Fruit fly (Drosophila melanogaster) whole organism, embryonic: ENCODE results near the gene ftz-f1.
A peak's percentile ranks its signal among the peaks of the same experiment; 100 is the strongest.

Source experiments
- CG10209 ChIP-seq: fragments of 200-800 bp; sonication (Bioruptor generic); optimal IDR thresholded peaks from 3 replicates; lab custom pipeline; 2017; ENCODE audit warnings: missing biosample characterization, mild to moderate bottlenecking, missing genetic modification characterization, missing genetic modification reagents
- CG10462 ChIP-seq: fragments of 200-800 bp; sonication (Bioruptor generic); optimal IDR thresholded peaks from 2 replicates; lab custom pipeline; 2016; ENCODE audit warnings: missing biosample characterization, missing genetic modification characterization
- CG10543 ChIP-seq: fragments of 200-800 bp; sonication (Bioruptor generic); optimal IDR thresholded peaks from 3 replicates; lab custom pipeline; 2017; ENCODE audit warnings: missing biosample characterization, mild to moderate bottlenecking, missing genetic modification characterization, moderate library complexity
- CG11695 ChIP-seq: fragments of 200-800 bp; sonication (Bioruptor generic); IDR thresholded peaks from 3 replicates; pipeline ENCODE4 v1.3.6; 2022; ENCODE audit warnings: missing biosample characterization, missing genetic modification characterization
- CG1233 ChIP-seq: fragments of 200-800 bp; sonication (Bioruptor generic); optimal IDR thresholded peaks from 4 replicates; lab custom pipeline; 2018; ENCODE audit warnings: missing biosample characterization, mild to moderate bottlenecking, missing genetic modification characterization
- CG13123 ChIP-seq: fragments of 200-800 bp; sonication (Bioruptor generic); optimal IDR thresholded peaks from 2 replicates; lab custom pipeline; 2016; ENCODE audit warnings: missing biosample characterization, missing genetic modification characterization
- CG13624 ChIP-seq: fragments of 200-800 bp; sonication (Bioruptor generic); optimal IDR thresholded peaks from 2 replicates; lab custom pipeline; 2016; ENCODE audit warnings: missing biosample characterization, missing genetic modification characterization
- CG2712 ChIP-seq: fragments of 200-800 bp; optimal IDR thresholded peaks from 3 replicates; lab custom pipeline; 2019; ENCODE audit warnings: missing biosample characterization, mild to moderate bottlenecking, missing genetic modification characterization, moderate library complexity
- CG3281 ChIP-seq: fragments of 200-800 bp; sonication (Bioruptor generic); optimal IDR thresholded peaks from 3 replicates; lab custom pipeline; 2017; ENCODE audit warnings: missing biosample characterization, mild to moderate bottlenecking, missing genetic modification characterization
- CG33213 ChIP-seq: fragments of 200-800 bp; sonication (Bioruptor generic); optimal IDR thresholded peaks from 3 replicates; lab custom pipeline; 2016; ENCODE audit warnings: missing biosample characterization, missing genetic modification characterization
- CG42726 ChIP-seq: fragments of 200-800 bp; sonication (Bioruptor generic); IDR thresholded peaks from 2 replicates; pipeline ENCODE4 v1.3.6; 2022; ENCODE audit warnings: missing biosample characterization, missing genetic modification characterization; ENCODE audit not compliant: partially characterized antibody
- CG4404 ChIP-seq: fragments of 200-800 bp; sonication (Bioruptor generic); IDR thresholded peaks from 2 replicates; pipeline ENCODE4 v1.3.6; 2022; ENCODE audit warnings: missing biosample characterization, missing genetic modification characterization
- CG7928 ChIP-seq: fragments of 200-800 bp; sonication (Bioruptor generic); optimal IDR thresholded peaks from 2 replicates; lab custom pipeline; 2017; ENCODE audit warnings: missing biosample characterization, mild to moderate bottlenecking, missing genetic modification characterization
- CG7987 ChIP-seq: fragments of 200-800 bp; sonication (Bioruptor generic); optimal IDR thresholded peaks from 2 replicates; lab custom pipeline; 2018; ENCODE audit warnings: missing biosample characterization, mild to moderate bottlenecking, missing genetic modification characterization, moderate library complexity
- CG8388 ChIP-seq: fragments of 200-800 bp; sonication (Bioruptor generic); optimal IDR thresholded peaks from 2 replicates; lab custom pipeline; 2019; ENCODE audit warnings: missing biosample characterization, mild to moderate bottlenecking, missing genetic modification characterization, moderate library complexity
- CG9727 ChIP-seq: fragments of 200-800 bp; sonication (Bioruptor generic); optimal IDR thresholded peaks from 3 replicates; lab custom pipeline; 2017; ENCODE audit warnings: missing biosample characterization, mild to moderate bottlenecking, missing genetic modification characterization
- CG9932 ChIP-seq: fragments of 200-800 bp; sonication (Bioruptor generic); IDR thresholded peaks from 2 replicates; pipeline ENCODE4 v1.3.6; 2022; ENCODE audit warnings: missing biosample characterization, missing genetic modification characterization
- CTCF ChIP-seq: fragments of 200-800 bp; sonication (Bioruptor generic); optimal IDR thresholded peaks from 2 replicates; lab custom pipeline; 2017; ENCODE audit warnings: missing biosample characterization, mild to moderate bottlenecking, missing genetic modification characterization, moderate library complexity
- Dll ChIP-seq: fragments of 200-800 bp; sonication (Bioruptor generic); IDR thresholded peaks from 4 replicates; pipeline ENCODE4 v1.3.6; 2022; ENCODE audit warnings: missing biosample characterization, missing genetic modification characterization; ENCODE audit not compliant: partially characterized antibody
- Doc3 ChIP-seq: fragments of 200-800 bp; sonication (Bioruptor generic); IDR thresholded peaks from 3 replicates; pipeline ENCODE4 v1.3.6; 2022; ENCODE audit warnings: missing biosample characterization, missing genetic modification characterization; ENCODE audit not compliant: partially characterized antibody
- Gsc ChIP-seq: fragments of 200-800 bp; sonication (Bioruptor generic); IDR thresholded peaks from 2 replicates; pipeline ENCODE4 v1.3.6; 2022; ENCODE audit warnings: missing biosample characterization, missing genetic modification characterization
- Lpt ChIP-seq: fragments of >200 bp; optimal IDR thresholded peaks from 2 replicates; lab custom pipeline; 2018; ENCODE audit warnings: missing biosample characterization, missing genetic modification characterization
- MTF-1 ChIP-seq: fragments of 200-800 bp; sonication (Bioruptor generic); optimal IDR thresholded peaks from 2 replicates; lab custom pipeline; 2018; ENCODE audit warnings: missing biosample characterization, mild to moderate bottlenecking, missing genetic modification characterization, borderline replicate concordance
- Med ChIP-seq: fragments of 200-800 bp; sonication (Bioruptor generic); peaks from one replicate; lab custom pipeline; 2016; ENCODE audit warnings: missing biosample characterization, missing genetic modification characterization, mild to moderate bottlenecking, inconsistent platforms, moderate library complexity
- NK7.1 ChIP-seq: fragments of 200-800 bp; sonication (Bioruptor generic); optimal IDR thresholded peaks from 3 replicates; lab custom pipeline; 2016; ENCODE audit warnings: missing biosample characterization, missing genetic modification characterization
- NfI ChIP-seq: fragments of 200-800 bp; sonication (Bioruptor generic); optimal IDR thresholded peaks from 3 replicates; lab custom pipeline; 2018; ENCODE audit warnings: missing biosample characterization, mild to moderate bottlenecking, missing genetic modification characterization, moderate library complexity
- Sox102F ChIP-seq: fragments of 200-800 bp; sonication (Bioruptor generic); optimal IDR thresholded peaks from 2 replicates; lab custom pipeline; 2018; ENCODE audit warnings: missing biosample characterization, mild to moderate bottlenecking, missing genetic modification characterization, moderate library complexity
- aop ChIP-seq: fragments of 200-800 bp; sonication (Bioruptor generic); IDR thresholded peaks from 2 replicates; pipeline ENCODE4 v1.3.6; 2022; ENCODE audit warnings: missing biosample characterization, missing genetic modification characterization
- bsh ChIP-seq, 2 experiments: fragments of 200-800 bp; sonication (Bioruptor generic); optimal IDR thresholded peaks; 2 replicates each; lab custom pipeline; 2017 to 2018; ENCODE audit warnings: mild to moderate bottlenecking in 2 of 2, missing biosample characterization in 2 of 2, missing genetic modification characterization in 2 of 2, moderate library complexity in 1 of 2
- btn ChIP-seq: fragments of 200-800 bp; sonication (Bioruptor generic); optimal IDR thresholded peaks from 2 replicates; lab custom pipeline; 2016; ENCODE audit warnings: missing biosample characterization, missing genetic modification characterization
- cato ChIP-seq: fragments of 200-800 bp; sonication (Bioruptor generic); optimal IDR thresholded peaks from 2 replicates; lab custom pipeline; 2016; ENCODE audit warnings: missing biosample characterization, missing genetic modification characterization, borderline replicate concordance
- corto ChIP-seq: fragments of 200-800 bp; sonication (Bioruptor generic); optimal IDR thresholded peaks from 2 replicates; lab custom pipeline; 2016; ENCODE audit warnings: missing biosample characterization, mild to moderate bottlenecking, missing genetic modification characterization, moderate library complexity
- en ChIP-seq: fragments of 200-800 bp; sonication (Bioruptor generic); optimal IDR thresholded peaks from 2 replicates; lab custom pipeline; 2016; ENCODE audit warnings: missing biosample characterization, missing genetic modification characterization
- exex ChIP-seq: fragments of 200-800 bp; sonication (Bioruptor generic); optimal IDR thresholded peaks from 4 replicates; lab custom pipeline; 2018; ENCODE audit warnings: missing biosample characterization, mild to moderate bottlenecking, missing genetic modification characterization, moderate library complexity
- gce ChIP-seq: fragments of 200-800 bp; sonication (Bioruptor generic); IDR thresholded peaks from 3 replicates; pipeline ENCODE4 v1.3.6; 2022; ENCODE audit warnings: missing biosample characterization, missing genetic modification characterization
- gcm ChIP-seq: fragments of 200-800 bp; sonication (Bioruptor generic); optimal IDR thresholded peaks from 2 replicates; lab custom pipeline; 2019; ENCODE audit warnings: missing biosample characterization, mild to moderate bottlenecking, missing genetic modification characterization, moderate library complexity
- hkb ChIP-seq, 2 experiments: fragments of 200-800 bp in 1 of 2; fragments of >200 bp in 1 of 2; sonication (Bioruptor generic) in 1 of 2; IDR thresholded peaks in 1 of 2; optimal IDR thresholded peaks in 1 of 2; 2 replicates each; pipeline versions ENCODE4 v1.3.6 to Lab custom; 2017 to 2022; ENCODE audit warnings: missing biosample characterization in 1 of 2, missing genetic modification characterization in 1 of 2
- hth ChIP-seq: fragments of >200 bp; optimal IDR thresholded peaks from 2 replicates; lab custom pipeline; 2017; ENCODE audit warnings: inconsistent platforms
- insv ChIP-seq, 2 experiments: fragments of 200-800 bp; sonication (Bioruptor generic); optimal IDR thresholded peaks; 3 replicates each; lab custom pipeline; 2016 to 2018; ENCODE audit warnings: missing biosample characterization in 2 of 2, missing genetic modification characterization in 2 of 2
- inv ChIP-seq: fragments of 200-800 bp; sonication (Bioruptor generic); IDR thresholded peaks from 2 replicates; pipeline ENCODE4 v1.3.6; 2022; ENCODE audit warnings: missing biosample characterization, missing genetic modification characterization; ENCODE audit not compliant: partially characterized antibody
- mirr ChIP-seq: fragments of 200-800 bp; sonication (Bioruptor generic); optimal IDR thresholded peaks from 3 replicates; lab custom pipeline; 2018; ENCODE audit warnings: missing biosample characterization, mild to moderate bottlenecking, missing genetic modification characterization
- otp ChIP-seq: fragments of 200-800 bp; sonication (Bioruptor generic); IDR thresholded peaks from 3 replicates; pipeline ENCODE4, ENCODE4 v1.3.6; 2022; ENCODE audit warnings: missing biosample characterization, missing genetic modification characterization
- pho ChIP-seq: fragments of 200-800 bp; sonication (Bioruptor generic); optimal IDR thresholded peaks from 2 replicates; lab custom pipeline; 2016; ENCODE audit warnings: missing biosample characterization, missing genetic modification characterization
- pnt ChIP-seq: fragments of 200-800 bp; sonication (Bioruptor generic); optimal IDR thresholded peaks from 3 replicates; lab custom pipeline; 2016; ENCODE audit warnings: missing biosample characterization, missing genetic modification characterization
- run ChIP-seq: fragments of 200-800 bp; sonication (Bioruptor generic); optimal IDR thresholded peaks from 3 replicates; lab custom pipeline; 2018; ENCODE audit warnings: missing biosample characterization, mild to moderate bottlenecking, missing genetic modification characterization
- sob ChIP-seq: fragments of 200-800 bp; sonication (Bioruptor generic); IDR thresholded peaks from 2 replicates; pipeline ENCODE4 v1.3.6; 2022; ENCODE audit warnings: missing biosample characterization, missing genetic modification characterization
- sr ChIP-seq: fragments of 200-800 bp; sonication (Bioruptor generic); IDR thresholded peaks from 3 replicates; pipeline ENCODE4 v1.3.6; 2022; ENCODE audit warnings: missing biosample characterization, missing genetic modification characterization
- stc ChIP-seq: fragments of 200-800 bp; sonication (Bioruptor generic); IDR thresholded peaks from 2 replicates; pipeline ENCODE4 v1.3.6; 2022; ENCODE audit warnings: missing biosample characterization, missing genetic modification characterization
- tio ChIP-seq: fragments of 200-800 bp; sonication (Bioruptor generic); optimal IDR thresholded peaks from 2 replicates; lab custom pipeline; 2017; ENCODE audit warnings: missing biosample characterization, missing genetic modification characterization, inconsistent platforms

ftz-f1 gene

dm6 chr3L:18765657-18766592 lies 35.2 kb downstream of the ftz-f1 start (continued):
- TF ChIP-seq CG7987 (GFP tag; lab: Kevin White, UChicago), result no peak
- TF ChIP-seq NK7.1 (GFP tag; lab: Kevin White, UChicago), result no peak
- TF ChIP-seq run, result peak; percentile 4
- no peak for TF ChIP-seq pnt (GFP tag; lab: Kevin White, UChicago)
- TF ChIP-seq bsh (GFP tag; optimal IDR thresholded peaks at IDR 0.05; lab: Kevin White, UChicago), result peak in 1 of 2 experiments; percentile 35
- TF ChIP-seq cato (GFP tag; lab: Kevin White, UChicago), result no peak
- TF ChIP-seq Doc3, result no peak
- TF ChIP-seq gce, result peak; percentile 26; the same call in 1 of the 3 replicates
- no peak for TF ChIP-seq CG10543 (GFP tag; lab: Kevin White, UChicago)
- TF ChIP-seq NfI (GFP tag; lab: Kevin White, UChicago), result no peak
- TF ChIP-seq CG13624 (GFP tag; lab: Kevin White, UChicago), result no peak
- peak; percentile 46 for TF ChIP-seq mirr (GFP tag; lab: Kevin White, UChicago)
- TF ChIP-seq gcm, result peak; percentile 1
- no peak for TF ChIP-seq pho (GFP tag; lab: Kevin White, UChicago)
- TF ChIP-seq CG8388 (GFP tag; lab: Kevin White, UChicago), result no peak
- no peak for TF ChIP-seq aop (GFP tag; lab: Robert Waterston, UW)
- no peak for TF ChIP-seq Lpt
- no peak for TF ChIP-seq CG7928 (GFP tag; lab: Kevin White, UChicago)
- TF ChIP-seq Gsc (GFP tag; lab: Robert Waterston, UW), result no peak
- no peak for TF ChIP-seq MTF-1 (GFP tag; lab: Kevin White, UChicago)
- no peak for TF ChIP-seq CG9932 (GFP tag; lab: Robert Waterston, UW)
- no peak for TF ChIP-seq CG33213 (GFP tag; lab: Kevin White, UChicago)
- no peak for TF ChIP-seq CG10462 (GFP tag; lab: Kevin White, UChicago)
- TF ChIP-seq exex, result no peak
- TF ChIP-seq sob (GFP tag; lab: Robert Waterston, UW), result no peak
- no peak for TF ChIP-seq btn
- TF ChIP-seq stc, result 0 out of 2 replicates have a peak, but pooled peaks have one; percentile 53
- TF ChIP-seq otp (GFP tag; lab: Robert Waterston, UW), result no peak
- TF ChIP-seq CG2712, result peak; percentile 20
- TF ChIP-seq inv (GFP tag; lab: Robert Waterston, UW), result no peak
- no peak for TF ChIP-seq CG13123 (GFP tag; lab: Kevin White, UChicago)
- no peak for TF ChIP-seq hkb (optimal IDR thresholded peaks at IDR 0.05; lab: Kevin White, UChicago)
- TF ChIP-seq hkb (GFP tag; IDR thresholded peaks at IDR 0.05; lab: Robert Waterston, UW), result no peak; the same call in 1 of the 2 replicates
- TF ChIP-seq CG4404 (GFP tag; lab: Robert Waterston, UW), result no peak
- no peak for TF ChIP-seq hth (lab: Kevin White, UChicago)
- TF ChIP-seq Dll (GFP tag; lab: Robert Waterston, UW), result no peak
- TF ChIP-seq CTCF (GFP tag; lab: Kevin White, UChicago), result peak; percentile 17
- TF ChIP-seq insv (GFP tag; optimal IDR thresholded peaks at IDR 0.05; lab: Kevin White, UChicago), result no peak
- TF ChIP-seq CG9727 (GFP tag; lab: Kevin White, UChicago), result no peak
- TF ChIP-seq CG42726 (GFP tag; lab: Robert Waterston, UW), result no peak
- no peak for TF ChIP-seq CG10209 (GFP tag; lab: Kevin White, UChicago)
- TF ChIP-seq tio (GFP tag; lab: Kevin White, UChicago), result peak; percentile 16
- no peak for TF ChIP-seq CG1233 (GFP tag; lab: Kevin White, UChicago)
- TF ChIP-seq sr (GFP tag; lab: Robert Waterston, UW), result 0 out of 3 replicates have a peak, but pooled peaks have one; percentile 4
- no peak for TF ChIP-seq CG3281 (GFP tag; lab: Kevin White, UChicago)
- TF ChIP-seq Med (GFP tag; lab: Kevin White, UChicago), result peak; percentile 75
- TF ChIP-seq corto (GFP tag; lab: Kevin White, UChicago), result no peak
- TF ChIP-seq CG11695 (GFP tag; lab: Robert Waterston, UW), result peak; percentile 50
- no peak for TF ChIP-seq en (GFP tag; lab: Kevin White, UChicago)
- TF ChIP-seq Sox102F (GFP tag; lab: Kevin White, UChicago), result peak; percentile 66
